ENCODE assay signal across 3 fruit fly cellular contexts in the genomic region with DNA sequence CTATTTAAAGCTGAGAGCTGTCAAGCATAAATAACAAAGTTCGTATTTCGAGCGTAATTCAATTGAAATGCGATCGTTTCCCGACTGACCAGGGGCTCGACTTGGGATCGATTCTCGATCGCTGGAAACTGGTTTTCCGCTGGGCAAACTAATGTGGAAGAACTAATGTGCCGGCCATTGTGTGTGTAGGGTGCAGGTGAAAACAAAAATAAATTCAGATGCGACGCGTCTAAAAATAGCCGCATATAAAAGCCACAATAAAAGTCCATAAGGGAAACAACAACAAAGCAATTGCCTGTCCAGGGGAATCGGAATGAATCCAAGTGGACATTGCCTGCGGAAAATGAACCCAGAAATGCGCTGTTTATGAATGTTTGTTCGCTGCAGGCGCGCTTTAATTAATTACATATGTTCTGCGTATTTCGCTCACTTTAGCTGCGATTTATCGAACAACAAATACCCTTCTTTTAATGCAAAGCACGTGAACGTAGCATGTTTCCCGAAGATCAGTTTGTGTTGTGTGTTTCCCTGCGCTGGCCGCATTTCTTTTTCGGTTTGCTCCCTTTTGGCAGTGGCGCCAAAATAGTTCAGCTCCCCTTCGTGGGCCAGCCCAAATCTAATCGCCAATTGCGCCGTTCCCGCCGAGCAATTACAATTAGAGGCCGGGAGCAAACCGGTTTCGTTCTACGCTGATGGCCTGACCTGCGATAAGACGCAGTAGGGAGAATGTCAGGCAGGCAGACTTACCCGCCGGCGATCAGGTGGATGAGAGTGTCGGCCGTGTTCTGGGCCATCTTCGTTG.
TF ChIP-seq lines count a peak whose summit lies in the region.

No protein-coding gene starts in this region.

TF ChIP-seq in whole organism, adult, 20 proteins besides CTCF, POLR2A, EP300 and RAD21 (continued from another document):
- TF ChIP-seq tj (GFP tag; optimal IDR thresholded peaks at IDR 0.05; lab: Kevin White, UChicago) = no peak
- TF ChIP-seq Clk (GFP tag; optimal IDR thresholded peaks at IDR 0.05; lab: Kevin White, UChicago) = no peak
TF ChIP-seq in whole organism, adult: peak in this region for 3.

TF ChIP-seq in whole organism, embryonic, 481 proteins besides CTCF, POLR2A, EP300 and RAD21 (continued from another document and continues in another):
- no peak for TF ChIP-seq Meics (GFP tag; optimal IDR thresholded peaks at IDR 0.05; lab: Kevin White, UChicago)
- peak; percentile 35 for TF ChIP-seq CG8944 (GFP tag; optimal IDR thresholded peaks at IDR 0.05; lab: Kevin White, UChicago)
- TF ChIP-seq zf30C (GFP tag; optimal IDR thresholded peaks at IDR 0.05; lab: Kevin White, UChicago) = no peak
- TF ChIP-seq kni (GFP tag; optimal IDR thresholded peaks at IDR 0.05; lab: Kevin White, UChicago) = peak; percentile 16
- TF ChIP-seq sens (GFP tag; lab: Kevin White, UChicago) = no peak
- no peak for TF ChIP-seq CG7963 (GFP tag; IDR thresholded peaks at IDR 0.05; lab: Robert Waterston, UW; ENCODE audit: partially characterized antibody)
- peak; percentile 55 for TF ChIP-seq Blimp-1 (GFP tag; optimal IDR thresholded peaks at IDR 0.05; lab: Kevin White, UChicago)
- TF ChIP-seq Camta (GFP tag; optimal IDR thresholded peaks at IDR 0.05; lab: Kevin White, UChicago) = no peak
- TF ChIP-seq CG32767 (GFP tag; IDR thresholded peaks at IDR 0.05; lab: Robert Waterston, UW) = no peak
- peak; percentile 32 for TF ChIP-seq CG17829 (tag; optimal IDR thresholded peaks at IDR 0.05; lab: Kevin White, UChicago)
- no peak for TF ChIP-seq CG10959 (GFP tag; IDR thresholded peaks at IDR 0.05; lab: Robert Waterston, UW)
- no peak for TF ChIP-seq zfh2 (GFP tag; optimal IDR thresholded peaks at IDR 0.05; lab: Kevin White, UChicago)
- no peak for TF ChIP-seq CG7271 (tag; optimal IDR thresholded peaks at IDR 0.05; lab: Kevin White, UChicago)
- no peak for TF ChIP-seq CG12942 (GFP tag; optimal IDR thresholded peaks at IDR 0.05; lab: Kevin White, UChicago)
- TF ChIP-seq unpg (GFP tag; optimal IDR thresholded peaks at IDR 0.05; lab: Kevin White, UChicago) = peak; percentile 15
- TF ChIP-seq CG1647 (GFP tag; optimal IDR thresholded peaks at IDR 0.05; lab: Kevin White, UChicago) = no peak
- TF ChIP-seq Eip74EF (GFP tag; optimal IDR thresholded peaks at IDR 0.05; lab: Kevin White, UChicago) = peak in 1 of 2 experiments; percentile 53
- peak; percentile 50 for TF ChIP-seq CG15269 (tag; optimal IDR thresholded peaks at IDR 0.05; lab: Kevin White, UChicago)
- TF ChIP-seq CG17612 (GFP tag; IDR thresholded peaks at IDR 0.05; lab: Robert Waterston, UW) = no peak
- peak; percentile 53 for TF ChIP-seq CG7987 (GFP tag; optimal IDR thresholded peaks at IDR 0.05; lab: Kevin White, UChicago)
- no peak for TF ChIP-seq Hsf (GFP tag; optimal IDR thresholded peaks at IDR 0.05; lab: Kevin White, UChicago)
- TF ChIP-seq CG4730 (GFP tag; IDR thresholded peaks at IDR 0.05; lab: Robert Waterston, UW) = no peak
- no peak for TF ChIP-seq CG4282 (GFP tag; optimal IDR thresholded peaks at IDR 0.05; lab: Kevin White, UChicago)
- TF ChIP-seq pb (GFP tag; optimal IDR thresholded peaks at IDR 0.05; lab: Kevin White, UChicago) = no peak
- no peak for TF ChIP-seq CG3163 (GFP tag; optimal IDR thresholded peaks at IDR 0.05; lab: Kevin White, UChicago)
- no peak for TF ChIP-seq Taf1 (GFP tag; IDR thresholded peaks at IDR 0.05; lab: Robert Waterston, UW)
- no peak for TF ChIP-seq dati (GFP tag; IDR thresholded peaks at IDR 0.05; lab: Robert Waterston, UW)
- TF ChIP-seq kah (GFP tag; optimal IDR thresholded peaks at IDR 0.05; lab: Kevin White, UChicago) = peak; percentile 23
- TF ChIP-seq CG31365 (tag; optimal IDR thresholded peaks at IDR 0.05; lab: Kevin White, UChicago) = no peak
- peak; percentile 12 for TF ChIP-seq CG17385 (GFP tag; optimal IDR thresholded peaks at IDR 0.05; lab: Kevin White, UChicago)
- TF ChIP-seq ci (GFP tag; IDR thresholded peaks at IDR 0.05; lab: Robert Waterston, UW) = peak; percentile 66; the same call in 2 of the 3 replicates
- peak; percentile 40 for TF ChIP-seq Rfx (GFP tag; IDR thresholded peaks at IDR 0.05; lab: Robert Waterston, UW)
- TF ChIP-seq CG12744 (GFP tag; optimal IDR thresholded peaks at IDR 0.05; lab: Kevin White, UChicago) = no peak
- no peak for TF ChIP-seq CG2116 (GFP tag; optimal IDR thresholded peaks at IDR 0.05; lab: Kevin White, UChicago)
- no peak for TF ChIP-seq ab (GFP tag; optimal IDR thresholded peaks at IDR 0.05; lab: Kevin White, UChicago)
- TF ChIP-seq bab2 (GFP tag; optimal IDR thresholded peaks at IDR 0.05; lab: Kevin White, UChicago) = no peak
- peak; percentile 20 for TF ChIP-seq slp2 (GFP tag; optimal IDR thresholded peaks at IDR 0.05; lab: Kevin White, UChicago)
- TF ChIP-seq pum (GFP tag; optimal IDR thresholded peaks at IDR 0.05; lab: Kevin White, UChicago) = no peak
- no peak for TF ChIP-seq zen2 (GFP tag; IDR thresholded peaks at IDR 0.05; lab: Robert Waterston, UW; ENCODE audit: partially characterized antibody)
- no peak for TF ChIP-seq tin (GFP tag; optimal IDR thresholded peaks at IDR 0.05; lab: Kevin White, UChicago)
- TF ChIP-seq CG9817 (tag; optimal IDR thresholded peaks at IDR 0.05; lab: Kevin White, UChicago) = no peak
- TF ChIP-seq CG10431 (GFP tag; optimal IDR thresholded peaks at IDR 0.05; lab: Kevin White, UChicago) = no peak
- TF ChIP-seq jing (GFP tag; optimal IDR thresholded peaks at IDR 0.05; lab: Kevin White, UChicago) = no peak
- TF ChIP-seq D19A (tag; optimal IDR thresholded peaks at IDR 0.05; lab: Kevin White, UChicago) = peak; percentile 85
- TF ChIP-seq lab (GFP tag; optimal IDR thresholded peaks at IDR 0.05; lab: Kevin White, UChicago) = peak; percentile 20
- no peak for TF ChIP-seq pzg (GFP tag; optimal IDR thresholded peaks at IDR 0.05; lab: Kevin White, UChicago)
- TF ChIP-seq abd-A (tag; optimal IDR thresholded peaks at IDR 0.05; lab: Kevin White, UChicago) = peak; percentile 70
- peak; percentile 15; the same call in 1 of the 2 replicates for TF ChIP-seq CG32532 (GFP tag; IDR thresholded peaks at IDR 0.05; lab: Robert Waterston, UW)
- peak; percentile 4 for TF ChIP-seq Dad (GFP tag; optimal IDR thresholded peaks at IDR 0.05; lab: Kevin White, UChicago)
- TF ChIP-seq CG3281 (GFP tag; optimal IDR thresholded peaks at IDR 0.05; lab: Kevin White, UChicago) = no peak
- TF ChIP-seq Oaz (GFP tag; IDR thresholded peaks at IDR 0.05; lab: Robert Waterston, UW) = no peak
- TF ChIP-seq CG9932 (GFP tag; IDR thresholded peaks at IDR 0.05; lab: Robert Waterston, UW) = peak; percentile 30
- peak; percentile 43 for TF ChIP-seq BtbVII (GFP tag; optimal IDR thresholded peaks at IDR 0.05; lab: Kevin White, UChicago)
- TF ChIP-seq CG16813 (GFP tag; IDR thresholded peaks at IDR 0.05; lab: Robert Waterston, UW; ENCODE audit: partially characterized antibody) = no peak
- no peak for TF ChIP-seq org-1 (GFP tag; optimal IDR thresholded peaks at IDR 0.05; lab: Kevin White, UChicago)
- no peak for TF ChIP-seq fd102C (GFP tag; optimal IDR thresholded peaks at IDR 0.05; lab: Kevin White, UChicago)
- TF ChIP-seq CG4328 (GFP tag; optimal IDR thresholded peaks at IDR 0.05; lab: Kevin White, UChicago) = peak; percentile 23
- TF ChIP-seq zfh1 (GFP tag; IDR thresholded peaks at IDR 0.05; lab: Robert Waterston, UW) = 0 out of 3 replicates have a peak, but pooled peaks have one; percentile 32
- 0 out of 3 replicates have a peak, but pooled peaks have one; percentile 8 for TF ChIP-seq Dbx (GFP tag; IDR thresholded peaks at IDR 0.05; lab: Robert Waterston, UW)
- no peak for TF ChIP-seq Lhr (GFP tag; optimal IDR thresholded peaks at IDR 0.05; lab: Kevin White, UChicago)
- TF ChIP-seq ken (GFP tag; IDR thresholded peaks at IDR 0.05; lab: Robert Waterston, UW) = no peak

TF ChIP-seq in whole organism, prepupa, 60 proteins besides CTCF, POLR2A, EP300 and RAD21 (continued from another document):
- TF ChIP-seq Hr4 (GFP tag; optimal IDR thresholded peaks at IDR 0.05; lab: Kevin White, UChicago) (peak; percentile 0), CG3032 (tag; optimal IDR thresholded peaks at IDR 0.05; lab: Kevin White, UChicago) (peak; percentile 4), dac (GFP tag; optimal IDR thresholded peaks at IDR 0.05; lab: Kevin White, UChicago) (no peak), Hr38 (GFP tag; optimal IDR thresholded peaks at IDR 0.05; lab: Kevin White, UChicago) (no peak), Lpt (GFP tag; optimal IDR thresholded peaks at IDR 0.05; lab: Kevin White, UChicago) (no peak), CG34406 (GFP tag; optimal IDR thresholded peaks at IDR 0.05; lab: Kevin White, UChicago) (no peak), cyc (GFP tag; optimal IDR thresholded peaks at IDR 0.05; lab: Kevin White, UChicago) (no peak), Ets96B (tag; optimal IDR thresholded peaks at IDR 0.05; lab: Kevin White, UChicago) (peak; percentile 4), CG6808 (GFP tag; optimal IDR thresholded peaks at IDR 0.05; lab: Kevin White, UChicago) (peak; percentile 12), Hr39 (GFP tag; optimal IDR thresholded peaks at IDR 0.05; lab: Kevin White, UChicago) (peak; percentile 2), fkh (GFP tag; optimal IDR thresholded peaks at IDR 0.05; lab: Kevin White, UChicago) (peak; percentile 16), Sox102F (GFP tag; optimal IDR thresholded peaks at IDR 0.05; lab: Kevin White, UChicago) (no peak), dsx (GFP tag; optimal IDR thresholded peaks at IDR 0.05; lab: Kevin White, UChicago; ENCODE audit: poor library complexity, severe bottlenecking) (peak; percentile 33), spab (GFP tag; optimal IDR thresholded peaks at IDR 0.05; lab: Kevin White, UChicago) (no peak), CG32006 (GFP tag; optimal IDR thresholded peaks at IDR 0.05; lab: Kevin White, UChicago) (peak; percentile 2), Eip75B (GFP tag; optimal IDR thresholded peaks at IDR 0.05; lab: Kevin White, UChicago) (no peak), Sox15 (GFP tag; optimal IDR thresholded peaks at IDR 0.05; lab: Kevin White, UChicago) (no peak), CG9139 (GFP tag; optimal IDR thresholded peaks at IDR 0.05; lab: Kevin White, UChicago) (no peak), CG6792 (GFP tag; optimal IDR thresholded peaks at IDR 0.05; lab: Kevin White, UChicago) (no peak), CG7368 (GFP tag; optimal IDR thresholded peaks at IDR 0.05; lab: Kevin White, UChicago) (no peak), pdm3 (GFP tag; optimal IDR thresholded peaks at IDR 0.05; lab: Kevin White, UChicago) (peak; percentile 3), achi (GFP tag; optimal IDR thresholded peaks at IDR 0.05; lab: Kevin White, UChicago) (no peak), fd59A (GFP tag; optimal IDR thresholded peaks at IDR 0.05; lab: Kevin White, UChicago) (no peak), CG3919 (GFP tag; optimal IDR thresholded peaks at IDR 0.05; lab: Kevin White, UChicago) (peak; percentile 46), CG15336 (GFP tag; IDR thresholded peaks at IDR 0.05; lab: Robert Waterston, UW) (peak; percentile 21; the same call in 1 of the 2 replicates), eg (GFP tag; IDR thresholded peaks at IDR 0.05; lab: Robert Waterston, UW) (0 out of 3 replicates have a peak, but pooled peaks have one; percentile 27), salr (GFP tag; optimal IDR thresholded peaks at IDR 0.05; lab: Kevin White, UChicago) (no peak), CG6163 (GFP tag; IDR thresholded peaks at IDR 0.05; lab: Robert Waterston, UW) (peak; percentile 50; the same call in 2 of the 3 replicates), CG11762 (GFP tag; optimal IDR thresholded peaks at IDR 0.05; lab: Kevin White, UChicago; ENCODE audit: insufficient read depth) (no peak), Eip93F (GFP tag; optimal IDR thresholded peaks at IDR 0.05; lab: Kevin White, UChicago) (no peak), CG8119 (GFP tag; IDR thresholded peaks at IDR 0.05; lab: Robert Waterston, UW) (no peak), vri (GFP tag; optimal IDR thresholded peaks at IDR 0.05; lab: Kevin White, UChicago) (peak; percentile 20), Blimp-1 (GFP tag; optimal IDR thresholded peaks at IDR 0.05; lab: Kevin White, UChicago) (no peak), Ets21C (GFP tag; optimal IDR thresholded peaks at IDR 0.05; lab: Kevin White, UChicago) (no peak), Smox (GFP tag; optimal IDR thresholded peaks at IDR 0.05; lab: Kevin White, UChicago) (no peak), CG31627 (GFP tag; optimal IDR thresholded peaks at IDR 0.05; lab: Kevin White, UChicago) (no peak), CG11902 (GFP tag; optimal IDR thresholded peaks at IDR 0.05; lab: Kevin White, UChicago) (no peak), esn (GFP tag; optimal IDR thresholded peaks at IDR 0.05; lab: Kevin White, UChicago) (peak; percentile 37), CG1621 (tag; optimal IDR thresholded peaks at IDR 0.05; lab: Kevin White, UChicago) (peak; percentile 14), CG4318 (GFP tag; optimal IDR thresholded peaks at IDR 0.05; lab: Kevin White, UChicago) (no peak), OdsH (GFP tag; optimal IDR thresholded peaks at IDR 0.05; lab: Kevin White, UChicago) (no peak)
TF ChIP-seq in whole organism, prepupa: peak in this region for 21.
